Worm (Caenorhabditis elegans) whole organism, L1 larva: ENCODE results near the gene Y57E12AR.1.

Experiments
- ceh-82 ChIP-seq, 3 experiments: fragments of 150-350 bp in 1 of 3; sonication (generic microtip) in 2 of 3; optimal IDR thresholded peaks; 2 replicates each; lab custom pipeline; 2014 to 2017; ENCODE audit warnings: missing biosample characterization in 3 of 3, missing genetic modification characterization in 3 of 3
- elt-2 ChIP-seq: sonication (generic microtip); optimal IDR thresholded peaks from 2 replicates; lab custom pipeline; 2016; ENCODE audit warnings: missing genetic modification characterization, mild to moderate bottlenecking, inconsistent platforms, missing compliant biosample characterization, missing genetic modification reagents
- fkh-4 ChIP-seq: sonication (generic microtip); optimal IDR thresholded peaks from 2 replicates; lab custom pipeline; 2016; ENCODE audit warnings: missing compliant biosample characterization, missing genetic modification characterization, borderline replicate concordance
- jun-1 ChIP-seq: fragments of 150-350 bp; optimal IDR thresholded peaks from 2 replicates; lab custom pipeline; 2014; ENCODE audit warnings: missing biosample characterization, missing genetic modification reagents, missing genetic modification characterization
- lin-35 ChIP-seq, 2 experiments: fragments of 150-350 bp; optimal IDR thresholded peaks; 2 replicates each; lab custom pipeline; 2014; ENCODE audit warnings: missing biosample characterization in 2 of 2, missing genetic modification characterization in 2 of 2, missing genetic modification reagents in 2 of 2
- lin-39 ChIP-seq: fragments of 150-350 bp; optimal IDR thresholded peaks from 2 replicates; lab custom pipeline; 2014; ENCODE audit warnings: missing biosample characterization, missing genetic modification reagents, missing genetic modification characterization
- nhr-19 ChIP-seq: fragments of 200-800 bp; sonication (Bioruptor generic); conservative IDR thresholded peaks from 2 replicates; pipeline ENCODE4 v1.3.6; 2022; ENCODE audit warnings: missing genetic modification characterization, missing compliant biosample characterization
- nhr-77 ChIP-seq: fragments of 150-350 bp; optimal IDR thresholded peaks from 2 replicates; lab custom pipeline; 2014; ENCODE audit warnings: missing biosample characterization, missing genetic modification characterization
- pqm-1 ChIP-seq: sonication (generic microtip); optimal IDR thresholded peaks from 3 replicates; lab custom pipeline; 2017; ENCODE audit warnings: missing biosample characterization, missing genetic modification characterization
- sox-4 ChIP-seq: sonication (generic microtip); optimal IDR thresholded peaks from 2 replicates; lab custom pipeline; 2016; ENCODE audit warnings: missing genetic modification characterization, missing compliant biosample characterization
- unc-130 ChIP-seq: fragments of 150-350 bp; optimal IDR thresholded peaks from 2 replicates; lab custom pipeline; 2017; ENCODE audit warnings: missing biosample characterization, missing genetic modification characterization, inconsistent platforms
- vab-15 ChIP-seq: sonication (generic microtip); optimal IDR thresholded peaks from 2 replicates; lab custom pipeline; 2017; ENCODE audit warnings: missing genotype, mild to moderate bottlenecking, missing genetic modification characterization, missing compliant biosample characterization
- ztf-4 ChIP-seq: fragments of 150-350 bp; optimal IDR thresholded peaks from 2 replicates; lab custom pipeline; 2014; ENCODE audit warnings: missing biosample characterization, missing genetic modification characterization

- TF ChIP-seq lin-39 (tag; lab: Kevin White, UChicago) (no peak), nhr-19 (GFP tag; lab: Robert Waterston, UW) (no peak), jun-1 (tag; lab: Kevin White, UChicago) (no peak), ztf-4 (no peak), lin-35 (GFP tag; optimal IDR thresholded peaks at IDR 0.05; lab: Kevin White, UChicago) (no peak), nhr-77 (tag; lab: Kevin White, UChicago) (no peak), pqm-1 (no peak), sox-4 (tag; lab: Kevin White, UChicago) (no peak), fkh-4 (no peak), vab-15 (no peak), ceh-82 (tag; optimal IDR thresholded peaks at IDR 0.05; lab: Kevin White, UChicago) (no peak), elt-2 (tag; lab: Kevin White, UChicago) (no peak), unc-130 (tag; lab: Kevin White, UChicago) (no peak)
Observed at ce11 chrV:7079388-7079787, 14.3 kb upstream of the Y57E12AR.1 start.
